Worm (Caenorhabditis elegans) whole organism, L1 larva: ENCODE data around the gene dss-1.

Source experiments
- F16B12.6 ChIP-seq: fragments of 150-350 bp; optimal IDR thresholded peaks from 2 replicates; lab custom pipeline; 2014; ENCODE audit warnings: missing biosample characterization, missing genetic modification characterization
- alr-1 ChIP-seq: fragments of 200-800 bp; sonication (Bioruptor generic); optimal IDR thresholded peaks from 2 replicates; lab custom pipeline; 2018; ENCODE audit warnings: borderline replicate concordance, mild to moderate bottlenecking, missing genetic modification characterization, missing compliant biosample characterization
- ama-1 ChIP-seq: fragments of 150-350 bp; optimal IDR thresholded peaks from 2 replicates; lab custom pipeline; 2014
- ceh-8 ChIP-seq: fragments of 200-800 bp; sonication (Bioruptor generic); optimal IDR thresholded peaks from 2 replicates; lab custom pipeline; 2018; ENCODE audit warnings: mild to moderate bottlenecking, missing genetic modification characterization, moderate library complexity, missing compliant biosample characterization
- ceh-90 ChIP-seq: sonication (generic microtip); optimal IDR thresholded peaks from 2 replicates; lab custom pipeline; 2016; ENCODE audit warnings: missing genetic modification characterization, missing compliant biosample characterization
- ces-1 ChIP-seq: fragments of 150-350 bp; optimal IDR thresholded peaks from 2 replicates; lab custom pipeline; 2014; ENCODE audit warnings: missing biosample characterization, missing genetic modification reagents, missing genetic modification characterization
- dpl-1 ChIP-seq, 3 experiments: fragments of 150-350 bp in 2 of 3; sonication (generic microtip) in 1 of 3; optimal IDR thresholded peaks; 2 replicates each; lab custom pipeline; 2014 to 2017; ENCODE audit warnings: missing biosample characterization in 3 of 3, missing genetic modification characterization in 3 of 3, missing genetic modification reagents in 3 of 3
- efl-1 ChIP-seq, 4 experiments: fragments of 150-350 bp; optimal IDR thresholded peaks in 3 of 4; peaks in 1 of 4; 1 replicate in 1 of 4; 2 replicates in 3 of 4; lab custom pipeline; 2014; ENCODE audit warnings: missing biosample characterization in 2 of 4, missing genetic modification characterization in 2 of 4, missing genetic modification reagents in 2 of 4
- egl-13 ChIP-seq: sonication (generic microtip); optimal IDR thresholded peaks from 2 replicates; lab custom pipeline; 2016; ENCODE audit warnings: missing genotype, missing genetic modification reagents, missing genetic modification characterization, missing compliant biosample characterization
- elt-2 ChIP-seq: sonication (generic microtip); optimal IDR thresholded peaks from 2 replicates; lab custom pipeline; 2016; ENCODE audit warnings: missing genetic modification characterization, mild to moderate bottlenecking, inconsistent platforms, missing compliant biosample characterization, missing genetic modification reagents
- fkh-10 ChIP-seq: sonication (generic microtip); optimal IDR thresholded peaks from 2 replicates; lab custom pipeline; 2017; ENCODE audit warnings: missing biosample characterization, missing genetic modification reagents, missing genetic modification characterization
- fkh-4 ChIP-seq: sonication (generic microtip); optimal IDR thresholded peaks from 2 replicates; lab custom pipeline; 2016; ENCODE audit warnings: missing compliant biosample characterization, missing genetic modification characterization, borderline replicate concordance
- isw-1 ChIP-seq: fragments of 200-800 bp; sonication (Bioruptor generic); IDR thresholded peaks from 2 replicates; pipeline ENCODE4 v1.3.6; 2022; ENCODE audit warnings: missing genetic modification characterization, missing compliant biosample characterization
- jun-1 ChIP-seq: fragments of 150-350 bp; optimal IDR thresholded peaks from 2 replicates; lab custom pipeline; 2014; ENCODE audit warnings: missing biosample characterization, missing genetic modification reagents, missing genetic modification characterization
- lin-13 ChIP-seq: fragments of 150-350 bp; optimal IDR thresholded peaks from 2 replicates; lab custom pipeline; 2014; ENCODE audit warnings: missing biosample characterization, missing genetic modification reagents, missing genetic modification characterization
- lin-39 ChIP-seq: fragments of 150-350 bp; optimal IDR thresholded peaks from 2 replicates; lab custom pipeline; 2014; ENCODE audit warnings: missing biosample characterization, missing genetic modification reagents, missing genetic modification characterization
- lir-3 ChIP-seq: sonication (generic microtip); optimal IDR thresholded peaks from 2 replicates; lab custom pipeline; 2016; ENCODE audit warnings: mild to moderate bottlenecking, missing genetic modification characterization, moderate library complexity, missing compliant biosample characterization; ENCODE audit not compliant: poor library complexity
- lsy-2 ChIP-seq, 2 experiments: fragments of 150-350 bp; optimal IDR thresholded peaks; 2 replicates each; lab custom pipeline; 2014; ENCODE audit warnings: missing biosample characterization in 2 of 2, missing genetic modification characterization in 2 of 2
- mef-2 ChIP-seq: fragments of 150-350 bp; optimal IDR thresholded peaks from 2 replicates; lab custom pipeline; 2014; ENCODE audit warnings: missing biosample characterization, missing genetic modification characterization
- nhr-12 ChIP-seq: sonication (generic microtip); optimal IDR thresholded peaks from 2 replicates; lab custom pipeline; 2017; ENCODE audit warnings: missing biosample characterization, missing genetic modification characterization
- nhr-20 ChIP-seq: sonication (generic microtip); optimal IDR thresholded peaks from 2 replicates; lab custom pipeline; 2016; ENCODE audit warnings: mild to moderate bottlenecking, missing genetic modification characterization, missing compliant biosample characterization
- nhr-237 ChIP-seq: fragments of 150-350 bp; optimal IDR thresholded peaks from 2 replicates; lab custom pipeline; 2014; ENCODE audit warnings: missing biosample characterization, missing genetic modification characterization
- pag-3 ChIP-seq: sonication (generic microtip); optimal IDR thresholded peaks from 2 replicates; lab custom pipeline; 2017; ENCODE audit warnings: missing genetic modification characterization, mild to moderate bottlenecking, missing compliant biosample characterization, antibody characterized with exemption, borderline replicate concordance; ENCODE audit not compliant: insufficient read depth
- pqm-1 ChIP-seq: sonication (generic microtip); optimal IDR thresholded peaks from 3 replicates; lab custom pipeline; 2017; ENCODE audit warnings: missing biosample characterization, missing genetic modification characterization
- snu-23 ChIP-seq: sonication (generic microtip); optimal IDR thresholded peaks from 2 replicates; lab custom pipeline; 2016; ENCODE audit warnings: missing genetic modification characterization, missing compliant biosample characterization
- tbx-2 ChIP-seq: sonication (generic microtip); optimal IDR thresholded peaks from 2 replicates; lab custom pipeline; 2016; ENCODE audit warnings: missing genetic modification characterization, missing compliant biosample characterization
- vab-15 ChIP-seq: sonication (generic microtip); optimal IDR thresholded peaks from 2 replicates; lab custom pipeline; 2017; ENCODE audit warnings: missing genotype, mild to moderate bottlenecking, missing genetic modification characterization, missing compliant biosample characterization
- ztf-11 ChIP-seq, 2 experiments: sonication (generic microtip); optimal IDR thresholded peaks; 2 replicates each; lab custom pipeline; 2016 to 2017; ENCODE audit warnings: missing genetic modification characterization in 2 of 2, missing biosample characterization in 1 of 2, missing compliant biosample characterization in 1 of 2

Gene dss-1

ce11 chrIII:1201958-1202596 lies 6.0 kb upstream of the dss-1 start, which contains the start of the genes mrpl-45 and Y119D3B.12 (continued):
- no peak for TF ChIP-seq alr-1 (tag; lab: Kevin White, UChicago)
- no peak for TF ChIP-seq pqm-1 (tag; lab: Kevin White, UChicago)
- TF ChIP-seq fkh-4 (tag; lab: Kevin White, UChicago), result no peak
- TF ChIP-seq elt-2 (tag; lab: Kevin White, UChicago), result peak; percentile 11
- TF ChIP-seq jun-1, result no peak

- no peak for TF ChIP-seq F16B12.6
- TF ChIP-seq lir-3, result no peak
- TF ChIP-seq dpl-1 (GFP tag; optimal IDR thresholded peaks at IDR 0.05; lab: Kevin White, UChicago), result no peak
- no peak for TF ChIP-seq ceh-90 (tag; lab: Kevin White, UChicago)
- no peak for TF ChIP-seq egl-13
- TF ChIP-seq ces-1, result no peak
- TF ChIP-seq nhr-12 (tag; lab: Kevin White, UChicago), result no peak
- no peak for TF ChIP-seq fkh-10 (GFP tag; lab: Kevin White, UChicago)
- no peak for TF ChIP-seq ama-1 (lab: Kevin White, UChicago)
- TF ChIP-seq lin-39 (tag; lab: Kevin White, UChicago), result no peak
These were observed 2.7 kb downstream of the dss-1 start, which contains the start of gene Y119D3B.14 for ce11 chrIII:1193326-1193862. Gene Y119D3B.14, minus strand, starts transcription at chrIII:1193812.

- no peak for TF ChIP-seq lir-3
- no peak for TF ChIP-seq mef-2 (tag; lab: Kevin White, UChicago)
- TF ChIP-seq pag-3 (tag; lab: Kevin White, UChicago), result no peak
- TF ChIP-seq isw-1 (GFP tag; lab: Robert Waterston, UW), result no peak
- no peak for TF ChIP-seq lin-13 (GFP tag; lab: Kevin White, UChicago)
- no peak for TF ChIP-seq vab-15 (tag; lab: Kevin White, UChicago)
These were observed 14.3 kb downstream of the dss-1 start, which contains the start of gene nspg-8 for ce11 chrIII:1181756-1182155. Gene nspg-8, plus strand, starts transcription at chrIII:1182056.

ce11 chrIII:1179006-1179405 lies 17.1 kb downstream of the dss-1 start:
- no peak for TF ChIP-seq nhr-12 (tag; lab: Kevin White, UChicago)

ce11 chrIII:1176080-1176608 lies 19.9 kb downstream of the dss-1 start, which contains the start of gene eak-3:
Gene eak-3, minus strand, starts transcription at chrIII:1176558.
- TF ChIP-seq efl-1 (optimal IDR thresholded peaks at IDR 0.05; lab: Kevin White, UChicago) (no peak), efl-1 (GFP tag; optimal IDR thresholded peaks at IDR 0.05 in 1 of 2; lab: Kevin White, UChicago) (peak in 1 of 2 experiments; percentile 89), nhr-20 (tag; lab: Kevin White, UChicago) (no peak)

ce11 chrIII:1173331-1173730 lies 22.8 kb downstream of the dss-1 start:
- no peak for TF ChIP-seq nhr-237 (tag; lab: Kevin White, UChicago)
- no peak for TF ChIP-seq ceh-8 (GFP tag; lab: Kevin White, UChicago)
- no peak for TF ChIP-seq tbx-2 (tag; lab: Kevin White, UChicago)
- TF ChIP-seq snu-23 (GFP tag; lab: Kevin White, UChicago), result no peak
- TF ChIP-seq ztf-11 (tag; optimal IDR thresholded peaks at IDR 0.05; lab: Kevin White, UChicago), result no peak
- TF ChIP-seq lsy-2 (tag; optimal IDR thresholded peaks at IDR 0.05; lab: Kevin White, UChicago), result no peak
